Worm (Caenorhabditis elegans) whole organism, L1 larva: ENCODE measurements around the gene R03H10.7.

Source experiments
- Y116A8C.19 ChIP-seq: sonication (generic microtip); optimal IDR thresholded peaks from 2 replicates; lab custom pipeline; 2016; ENCODE audit warnings: missing compliant biosample characterization, missing genetic modification characterization, borderline replicate concordance
- alr-1 ChIP-seq: fragments of 200-800 bp; sonication (Bioruptor generic); optimal IDR thresholded peaks from 2 replicates; lab custom pipeline; 2018; ENCODE audit warnings: borderline replicate concordance, mild to moderate bottlenecking, missing genetic modification characterization, missing compliant biosample characterization
- ama-1 ChIP-seq: fragments of 150-350 bp; optimal IDR thresholded peaks from 2 replicates; lab custom pipeline; 2014
- blmp-1 ChIP-seq: fragments of 150-350 bp; optimal IDR thresholded peaks from 2 replicates; lab custom pipeline; 2014; ENCODE audit warnings: missing biosample characterization, missing genetic modification characterization
- dsc-1 ChIP-seq: sonication (generic microtip); optimal IDR thresholded peaks from 2 replicates; lab custom pipeline; 2016; ENCODE audit warnings: mild to moderate bottlenecking, missing genetic modification characterization, missing compliant biosample characterization
- efl-1 ChIP-seq, 4 experiments: fragments of 150-350 bp; optimal IDR thresholded peaks in 3 of 4; peaks in 1 of 4; 1 replicate in 1 of 4; 2 replicates in 3 of 4; lab custom pipeline; 2014; ENCODE audit warnings: missing biosample characterization in 2 of 4, missing genetic modification characterization in 2 of 4, missing genetic modification reagents in 2 of 4
- elt-3 ChIP-seq, 6 experiments: fragments of 150-350 bp in 1 of 6; sonication (generic microtip); optimal IDR thresholded peaks; 2 replicates each; lab custom pipeline; 2017 to 2018; ENCODE audit warnings: missing biosample characterization in 6 of 6, missing genetic modification characterization in 6 of 6, inconsistent platforms in 1 of 6
- fkh-10 ChIP-seq: sonication (generic microtip); optimal IDR thresholded peaks from 2 replicates; lab custom pipeline; 2017; ENCODE audit warnings: missing biosample characterization, missing genetic modification reagents, missing genetic modification characterization
- fkh-8 ChIP-seq: sonication (generic microtip); optimal IDR thresholded peaks from 2 replicates; lab custom pipeline; 2016; ENCODE audit warnings: mild to moderate bottlenecking, missing genetic modification characterization, missing compliant biosample characterization
- grh-1 ChIP-seq: fragments of 200-800 bp; sonication (Bioruptor generic); IDR thresholded peaks from 2 replicates; pipeline ENCODE4 v1.3.6; 2022; ENCODE audit warnings: missing genetic modification reagents, missing genetic modification characterization, missing compliant biosample characterization
- hlh-4 ChIP-seq: sonication (generic microtip); optimal IDR thresholded peaks from 2 replicates; lab custom pipeline; 2016; ENCODE audit warnings: mild to moderate bottlenecking, missing genetic modification characterization, missing compliant biosample characterization
- hpl-2 ChIP-seq: fragments of 150-350 bp; optimal IDR thresholded peaks from 2 replicates; lab custom pipeline; 2014; ENCODE audit warnings: missing biosample characterization, missing genetic modification reagents, missing genetic modification characterization
- irx-1 ChIP-seq: sonication (generic microtip); optimal IDR thresholded peaks from 2 replicates; lab custom pipeline; 2016; ENCODE audit warnings: missing genetic modification characterization, missing compliant biosample characterization
- lin-14 ChIP-seq: fragments of 200-800 bp; sonication (Bioruptor generic); optimal IDR thresholded peaks from 2 replicates; lab custom pipeline; 2018; ENCODE audit warnings: mild to moderate bottlenecking, missing genetic modification characterization, moderate library complexity, missing compliant biosample characterization
- lin-15B ChIP-seq: fragments of 150-350 bp; sonication (generic microtip); optimal IDR thresholded peaks from 3 replicates; lab custom pipeline; 2014; ENCODE audit warnings: missing biosample characterization, missing genetic modification characterization
- lin-35 ChIP-seq, 2 experiments: fragments of 150-350 bp; optimal IDR thresholded peaks; 2 replicates each; lab custom pipeline; 2014; ENCODE audit warnings: missing biosample characterization in 2 of 2, missing genetic modification characterization in 2 of 2, missing genetic modification reagents in 2 of 2
- lsy-2 ChIP-seq, 2 experiments: fragments of 150-350 bp; optimal IDR thresholded peaks; 2 replicates each; lab custom pipeline; 2014; ENCODE audit warnings: missing biosample characterization in 2 of 2, missing genetic modification characterization in 2 of 2
- mab-9 ChIP-seq: fragments of 200-800 bp; sonication (Bioruptor generic); IDR thresholded peaks from 2 replicates; pipeline ENCODE4 v1.3.6; 2022; ENCODE audit warnings: missing genetic modification reagents, missing genetic modification characterization, missing compliant biosample characterization
- mdl-1 ChIP-seq, 2 experiments: fragments of 150-350 bp; optimal IDR thresholded peaks; 2 replicates each; lab custom pipeline; 2014 to 2017; ENCODE audit warnings: missing biosample characterization in 2 of 2, missing genetic modification characterization in 2 of 2, inconsistent platforms in 1 of 2
- mep-1 ChIP-seq: fragments of 150-350 bp; optimal IDR thresholded peaks from 2 replicates; lab custom pipeline; 2014; ENCODE audit warnings: missing biosample characterization, missing genetic modification characterization
- nhr-19 ChIP-seq: fragments of 200-800 bp; sonication (Bioruptor generic); conservative IDR thresholded peaks from 2 replicates; pipeline ENCODE4 v1.3.6; 2022; ENCODE audit warnings: missing genetic modification characterization, missing compliant biosample characterization
- nhr-20 ChIP-seq: sonication (generic microtip); optimal IDR thresholded peaks from 2 replicates; lab custom pipeline; 2016; ENCODE audit warnings: mild to moderate bottlenecking, missing genetic modification characterization, missing compliant biosample characterization
- nhr-47 ChIP-seq: sonication (generic microtip); optimal IDR thresholded peaks from 2 replicates; lab custom pipeline; 2016; ENCODE audit warnings: mild to moderate bottlenecking, missing genetic modification characterization, moderate library complexity, missing compliant biosample characterization
- nhr-71 ChIP-seq: sonication (generic microtip); optimal IDR thresholded peaks from 2 replicates; lab custom pipeline; 2016; ENCODE audit warnings: mild to moderate bottlenecking, missing genetic modification characterization, moderate library complexity, missing compliant biosample characterization
- nhr-84 ChIP-seq: sonication (generic microtip); optimal IDR thresholded peaks from 2 replicates; lab custom pipeline; 2017; ENCODE audit warnings: missing biosample characterization, missing genetic modification characterization
- nhr-85 ChIP-seq: sonication (generic microtip); peaks from one replicate; lab custom pipeline; 2016; ENCODE audit warnings: missing genetic modification characterization, inconsistent platforms, missing compliant biosample characterization
- nhr-90 ChIP-seq: sonication (generic microtip); optimal IDR thresholded peaks from 2 replicates; lab custom pipeline; 2016; ENCODE audit warnings: mild to moderate bottlenecking, missing genetic modification characterization, missing compliant biosample characterization; ENCODE audit not compliant: poor library complexity
- pax-3 ChIP-seq: fragments of 200-800 bp; sonication (Bioruptor generic); optimal IDR thresholded peaks from 2 replicates; lab custom pipeline; 2018; ENCODE audit warnings: mild to moderate bottlenecking, missing genetic modification characterization, moderate library complexity, missing compliant biosample characterization
- rnt-1 ChIP-seq: sonication (generic microtip); optimal IDR thresholded peaks from 2 replicates; lab custom pipeline; 2016; ENCODE audit warnings: mild to moderate bottlenecking, missing genetic modification characterization, moderate library complexity, missing compliant biosample characterization
- skn-1 ChIP-seq: fragments of 150-350 bp; optimal IDR thresholded peaks from 2 replicates; lab custom pipeline; 2014; ENCODE audit warnings: missing biosample characterization, missing genetic modification characterization
- snu-23 ChIP-seq: sonication (generic microtip); optimal IDR thresholded peaks from 2 replicates; lab custom pipeline; 2016; ENCODE audit warnings: missing genetic modification characterization, missing compliant biosample characterization
- unc-30 ChIP-seq: sonication (generic microtip); optimal IDR thresholded peaks from 2 replicates; lab custom pipeline; 2017; ENCODE audit warnings: missing biosample characterization, missing genetic modification characterization
- unc-62 ChIP-seq: fragments of 150-350 bp; optimal IDR thresholded peaks from 2 replicates; lab custom pipeline; 2014; ENCODE audit warnings: missing biosample characterization, missing genetic modification reagents, missing genetic modification characterization
- vab-15 ChIP-seq: sonication (generic microtip); optimal IDR thresholded peaks from 2 replicates; lab custom pipeline; 2017; ENCODE audit warnings: missing genotype, mild to moderate bottlenecking, missing genetic modification characterization, missing compliant biosample characterization
- xbp-1 ChIP-seq: sonication (generic microtip); optimal IDR thresholded peaks from 2 replicates; lab custom pipeline; 2016; ENCODE audit warnings: missing genetic modification characterization, missing compliant biosample characterization

R03H10.7 gene

DNA sequence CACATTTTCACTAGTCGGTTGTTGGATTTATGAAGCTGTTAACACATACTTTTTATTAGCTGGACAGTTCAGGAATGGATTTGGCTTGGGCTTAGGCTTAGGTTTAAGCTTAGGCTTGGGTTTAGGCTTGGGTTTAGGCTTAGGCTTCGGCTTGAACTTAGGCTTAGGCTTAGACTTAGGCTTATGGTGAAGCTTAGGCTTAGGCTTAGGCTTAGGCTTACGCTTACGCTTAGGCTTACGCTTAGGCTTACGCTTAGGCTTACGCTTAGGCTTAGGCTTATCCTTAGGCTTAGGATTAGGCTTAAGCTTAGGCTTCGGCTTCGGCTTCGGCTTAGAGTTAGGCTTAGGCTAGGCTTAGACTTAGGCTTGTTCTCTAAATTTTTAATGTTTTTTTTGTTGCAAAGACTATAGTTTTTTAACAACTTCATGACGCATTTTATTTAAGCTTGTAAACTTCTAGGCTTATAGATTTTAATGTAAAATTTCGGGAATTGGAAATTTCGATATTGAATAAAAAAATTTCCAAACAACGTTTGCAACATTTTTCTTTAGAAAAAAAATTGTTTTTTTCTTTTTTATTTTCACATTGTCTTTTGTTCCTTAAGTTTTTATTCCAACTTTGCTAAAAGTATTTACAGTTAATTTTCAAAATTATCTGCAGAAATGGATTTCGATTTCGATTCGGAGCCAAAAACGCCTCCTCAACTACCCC is 23.5 kb downstream of the R03H10.7 start, which contains the start of gene R03H10.2:
Gene R03H10.2 (plus strand): TSS at position 662 of the 712 bp plus-strand sequence.
- no peak for TF ChIP-seq vab-15 (tag; lab: Kevin White, UChicago)
- no peak for TF ChIP-seq efl-1 (optimal IDR thresholded peaks at IDR 0.05; lab: Kevin White, UChicago)
- TF ChIP-seq efl-1 (GFP tag; optimal IDR thresholded peaks at IDR 0.05 in 1 of 2; lab: Kevin White, UChicago) = peak in 1 of 2 experiments; percentile 1
- no peak for TF ChIP-seq fkh-10 (GFP tag; lab: Kevin White, UChicago)
- no peak for TF ChIP-seq hpl-2
- TF ChIP-seq, all 84 proteins: peak for 1

DNA sequence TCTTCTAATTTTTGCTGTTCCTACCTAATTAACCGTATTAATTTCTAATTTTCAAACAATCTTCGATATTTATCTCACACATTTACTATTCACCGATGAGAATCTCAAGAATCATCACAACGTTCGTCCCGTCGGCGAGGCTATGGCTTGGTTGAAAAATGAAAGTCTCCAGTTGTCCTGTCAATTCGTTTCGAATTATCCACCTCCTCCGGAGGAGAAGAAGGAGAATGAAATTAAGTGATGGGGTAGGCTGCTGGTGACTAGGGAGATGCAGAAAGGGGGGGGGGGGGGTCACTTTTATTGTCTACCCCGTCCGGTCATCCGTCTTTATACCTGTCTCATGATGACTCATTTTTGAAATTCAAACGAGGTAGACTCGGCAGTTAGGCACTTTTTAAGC is 25.9 kb downstream of the R03H10.7 start:
- no peak for TF ChIP-seq irx-1 (tag; lab: Kevin White, UChicago)
- peak; percentile 74 for TF ChIP-seq blmp-1 (tag; lab: Kevin White, UChicago)

DNA sequence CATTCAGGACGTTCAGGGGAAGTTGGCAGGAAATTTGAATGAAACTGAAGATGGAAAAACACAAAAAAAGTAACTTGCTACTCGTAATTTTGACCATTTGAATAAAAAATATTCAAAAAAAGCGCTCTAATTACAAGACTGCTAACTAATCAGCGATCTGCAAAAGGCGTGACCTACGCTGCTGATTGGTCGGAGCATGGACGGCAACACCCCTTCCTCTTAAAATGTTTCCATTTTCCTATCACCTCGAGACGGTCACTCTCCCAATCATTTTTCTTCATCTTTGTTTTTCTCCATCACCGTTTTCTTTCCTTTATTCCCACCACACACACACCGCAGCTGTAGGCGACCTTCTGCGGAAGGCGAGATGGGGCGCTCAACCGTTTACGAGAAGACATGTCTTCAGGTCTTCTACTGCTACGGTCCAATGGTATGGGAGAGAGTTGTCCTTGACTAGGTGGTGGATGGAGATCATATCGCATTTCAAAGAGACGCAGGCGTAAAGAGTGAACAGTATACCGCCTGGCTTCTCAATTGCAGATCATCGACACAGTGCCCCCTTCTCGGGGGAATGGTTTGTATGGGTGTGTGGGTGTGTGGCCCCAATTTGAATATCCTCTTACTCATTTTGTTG is 27.1 kb downstream of the R03H10.7 start:
- peak in 2 of 6 experiments; percentile 24 to 38 for TF ChIP-seq elt-3 (tag; optimal IDR thresholded peaks at IDR 0.05; lab: Kevin White, UChicago)
- TF ChIP-seq blmp-1 (tag; lab: Kevin White, UChicago) = peak; percentile 78
- TF ChIP-seq ama-1 (lab: Kevin White, UChicago) = no peak
- 0 out of 2 replicates have a peak, but pooled peaks have one; percentile 15 for TF ChIP-seq nhr-19 (GFP tag; lab: Robert Waterston, UW)
- TF ChIP-seq nhr-20 (tag; lab: Kevin White, UChicago) = peak; percentile 40
- peak; percentile 22 for TF ChIP-seq rnt-1 (tag; lab: Kevin White, UChicago)
- peak; percentile 26 for TF ChIP-seq nhr-90 (tag; lab: Kevin White, UChicago)
- TF ChIP-seq mdl-1 (tag; optimal IDR thresholded peaks at IDR 0.05; lab: Kevin White, UChicago) = peak in 1 of 2 experiments; percentile 11
- TF ChIP-seq lin-14 (GFP tag; lab: Kevin White, UChicago) = peak; percentile 77
- no peak for TF ChIP-seq unc-62 (GFP tag; lab: Kevin White, UChicago)
- TF ChIP-seq efl-1 (optimal IDR thresholded peaks at IDR 0.05; lab: Kevin White, UChicago) = no peak
- peak; percentile 3 to 50 for TF ChIP-seq efl-1 (GFP tag; optimal IDR thresholded peaks at IDR 0.05 in 1 of 2; lab: Kevin White, UChicago)
- no peak for TF ChIP-seq pax-3 (tag; lab: Kevin White, UChicago)
- TF ChIP-seq lsy-2 (tag; optimal IDR thresholded peaks at IDR 0.05; lab: Kevin White, UChicago) = peak in 1 of 2 experiments; percentile 32
- TF ChIP-seq nhr-85 (tag; lab: Kevin White, UChicago) = peak; percentile 89
- TF ChIP-seq lin-35 (GFP tag; optimal IDR thresholded peaks at IDR 0.05; lab: Kevin White, UChicago) = peak in 1 of 2 experiments; percentile 21
- TF ChIP-seq snu-23 = peak; percentile 54
- TF ChIP-seq mep-1 (tag; lab: Kevin White, UChicago) = peak; percentile 74
- no peak for TF ChIP-seq xbp-1 (tag; lab: Kevin White, UChicago)
- TF ChIP-seq unc-30 = no peak
- peak; percentile 31 for TF ChIP-seq nhr-47 (tag; lab: Kevin White, UChicago)
- TF ChIP-seq nhr-71 = peak; percentile 31
- TF ChIP-seq grh-1 (GFP tag; lab: Robert Waterston, UW) = 0 out of 2 replicates have a peak, but pooled peaks have one; percentile 26
- TF ChIP-seq hlh-4 (tag; lab: Kevin White, UChicago) = no peak
- TF ChIP-seq Y116A8C.19 = no peak
- TF ChIP-seq mab-9 = no peak
- no peak for TF ChIP-seq lin-15B

DNA sequence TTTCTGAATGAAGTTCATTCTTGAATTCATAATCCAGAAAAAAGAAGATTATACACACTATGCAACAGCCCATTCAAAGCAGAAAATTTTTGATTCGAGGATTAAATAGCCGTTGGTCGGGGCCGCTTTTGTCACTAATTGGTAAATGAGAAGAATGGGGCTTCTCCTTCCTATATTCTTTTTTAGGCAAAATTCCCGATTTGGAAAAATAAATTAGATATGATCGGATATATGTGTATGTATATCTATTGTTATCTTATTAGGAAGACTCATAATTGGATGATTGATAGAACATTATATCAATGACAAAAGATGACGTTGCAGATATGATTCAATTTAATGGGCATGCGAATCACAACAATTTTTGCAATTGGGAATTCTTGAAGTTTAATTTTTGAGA is 28.5 kb downstream of the R03H10.7 start:
- TF ChIP-seq alr-1 (tag; lab: Kevin White, UChicago) (no peak), fkh-8 (tag; lab: Kevin White, UChicago) (no peak), dsc-1 (tag; lab: Kevin White, UChicago) (peak; percentile 93), efl-1 (optimal IDR thresholded peaks at IDR 0.05; lab: Kevin White, UChicago) (no peak), efl-1 (GFP tag; optimal IDR thresholded peaks at IDR 0.05 in 1 of 2; lab: Kevin White, UChicago) (peak in 1 of 2 experiments; percentile 31), nhr-84 (tag; lab: Kevin White, UChicago) (no peak), skn-1 (tag; lab: Kevin White, UChicago) (no peak)
